Worm (Caenorhabditis elegans): Measurements from ENCODE around the gene aagr-3.
A peak's percentile ranks its signal among the peaks of the same experiment; 100 is the strongest.

DNA sequence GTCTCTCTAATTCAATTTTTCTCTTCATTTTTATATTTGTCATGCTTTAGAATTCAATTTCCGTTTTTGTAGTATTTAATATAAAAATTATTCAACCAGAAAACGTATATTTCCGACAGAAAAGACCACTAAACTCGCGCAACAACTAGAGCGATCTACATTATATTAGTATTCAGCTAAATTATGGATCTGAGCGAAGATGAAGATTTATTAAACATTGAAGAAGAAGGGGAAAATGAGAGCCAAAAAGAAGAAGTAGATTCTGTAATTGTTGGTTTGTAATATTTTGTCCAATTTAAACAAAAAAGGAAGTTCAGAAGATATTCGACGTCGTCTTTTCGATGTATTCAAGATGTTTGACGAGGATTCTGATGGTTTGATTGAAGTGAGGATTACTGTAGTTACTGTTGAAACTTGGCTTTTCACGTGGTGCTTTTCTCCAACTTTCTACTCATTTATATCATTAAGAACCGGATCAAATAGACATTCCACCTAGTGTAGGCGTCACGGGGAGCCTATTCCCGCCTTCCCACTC, 4.7 kb upstream of the aagr-3 start, which contains the start of gene cal-7:
- TF ChIP-seq F26F4.8 (GFP tag; conservative IDR thresholded peaks at IDR 0.05), result no peak
- no peak for TF ChIP-seq Y75B8A.6 (GFP tag; IDR thresholded peaks at IDR 0.05)
- TF ChIP-seq F37D6.2 (tag; optimal IDR thresholded peaks at IDR 0.05), result no peak
- TF ChIP-seq spr-3 (GFP tag; optimal IDR thresholded peaks at IDR 0.05), result peak; percentile 26
- TF ChIP-seq lim-7 (GFP tag; IDR thresholded peaks at IDR 0.05), result no peak
- no peak for TF ChIP-seq unc-39 (tag; optimal IDR thresholded peaks at IDR 0.05)
- TF ChIP-seq nhr-11 (tag; optimal IDR thresholded peaks at IDR 0.05), result no peak
